Fruit fly (Drosophila melanogaster) whole organism, embryonic: ENCODE measurements around the gene CG10576.

Source experiments
- CG10366 ChIP-seq: fragments of 200-800 bp; sonication (Bioruptor generic); IDR thresholded peaks from 2 replicates; pipeline ENCODE4 v1.3.6; 2022; ENCODE audit warnings: missing biosample characterization, missing genetic modification characterization
- CG12299 ChIP-seq: fragments of 200-800 bp; sonication (Bioruptor generic); optimal IDR thresholded peaks from 2 replicates; lab custom pipeline; 2018; ENCODE audit warnings: missing biosample characterization, mild to moderate bottlenecking, missing genetic modification characterization
- CG13296 ChIP-seq: fragments of 200-800 bp; sonication (Bioruptor generic); optimal IDR thresholded peaks from 3 replicates; lab custom pipeline; 2018; ENCODE audit warnings: missing biosample characterization, mild to moderate bottlenecking, missing genetic modification characterization
- CG13424 ChIP-seq: fragments of 200-800 bp; sonication (Bioruptor generic); optimal IDR thresholded peaks from 2 replicates; lab custom pipeline; 2019; ENCODE audit warnings: missing biosample characterization, mild to moderate bottlenecking, missing genetic modification characterization, moderate library complexity
- CG15269 ChIP-seq: fragments of 200-800 bp; sonication (Bioruptor generic); optimal IDR thresholded peaks from 2 replicates; lab custom pipeline; 2018; ENCODE audit warnings: missing biosample characterization, mild to moderate bottlenecking, missing genetic modification characterization, moderate library complexity
- CG16815 ChIP-seq: fragments of 200-800 bp; sonication (Bioruptor generic); optimal IDR thresholded peaks from 3 replicates; lab custom pipeline; 2017; ENCODE audit warnings: missing biosample characterization, mild to moderate bottlenecking, missing genetic modification characterization
- CG17568 ChIP-seq: fragments of 200-800 bp; sonication (Bioruptor generic); optimal IDR thresholded peaks from 2 replicates; lab custom pipeline; 2018; ENCODE audit warnings: missing biosample characterization, mild to moderate bottlenecking, missing genetic modification characterization, moderate library complexity
- CG18262 ChIP-seq: fragments of 200-800 bp; optimal IDR thresholded peaks from 3 replicates; lab custom pipeline; 2019; ENCODE audit warnings: missing biosample characterization, mild to moderate bottlenecking, missing genetic modification characterization, moderate library complexity
- CG2875 ChIP-seq: fragments of 200-800 bp; sonication (Bioruptor generic); optimal IDR thresholded peaks from 2 replicates; lab custom pipeline; 2017; ENCODE audit warnings: missing biosample characterization, mild to moderate bottlenecking, missing genetic modification characterization, missing genetic modification reagents
- CG30403 ChIP-seq: fragments of 200-800 bp; sonication (Bioruptor generic); optimal IDR thresholded peaks from 3 replicates; lab custom pipeline; 2016; ENCODE audit warnings: missing biosample characterization, missing genetic modification characterization
- CG32767 ChIP-seq: fragments of 200-800 bp; sonication (Bioruptor generic); IDR thresholded peaks from 2 replicates; pipeline ENCODE4 v1.3.6; 2022; ENCODE audit warnings: missing biosample characterization, missing genetic modification characterization
- CG34422 ChIP-seq: fragments of 200-800 bp; sonication (Bioruptor generic); IDR thresholded peaks from 3 replicates; pipeline ENCODE4 v1.3.6; 2022; ENCODE audit warnings: missing biosample characterization, missing genetic modification characterization
- CG42726 ChIP-seq: fragments of 200-800 bp; sonication (Bioruptor generic); IDR thresholded peaks from 2 replicates; pipeline ENCODE4 v1.3.6; 2022; ENCODE audit warnings: missing biosample characterization, missing genetic modification characterization; ENCODE audit not compliant: partially characterized antibody
- CG4360 ChIP-seq: fragments of 200-800 bp; sonication (Bioruptor generic); IDR thresholded peaks from 2 replicates; pipeline ENCODE4 v1.3.6; 2022; ENCODE audit warnings: missing biosample characterization, missing genetic modification characterization
- CG4854 ChIP-seq: fragments of 200-800 bp; sonication (Bioruptor generic); optimal IDR thresholded peaks from 2 replicates; lab custom pipeline; 2016; ENCODE audit warnings: missing biosample characterization, missing genetic modification characterization, inconsistent platforms
- CG6254 ChIP-seq: fragments of 200-800 bp; sonication (Bioruptor generic); optimal IDR thresholded peaks from 3 replicates; lab custom pipeline; 2017; ENCODE audit warnings: mild to moderate bottlenecking, missing biosample characterization, missing genetic modification reagents, missing genetic modification characterization
- CG6683 ChIP-seq: fragments of 200-800 bp; sonication (Bioruptor generic); optimal IDR thresholded peaks from 2 replicates; lab custom pipeline; 2017; ENCODE audit warnings: missing biosample characterization, mild to moderate bottlenecking, missing genetic modification characterization, missing genetic modification reagents
- CG8359 ChIP-seq: fragments of 200-800 bp; sonication (Bioruptor generic); optimal IDR thresholded peaks from 2 replicates; lab custom pipeline; 2017; ENCODE audit warnings: missing biosample characterization, mild to moderate bottlenecking, missing genetic modification characterization, borderline replicate concordance
- CG8765 ChIP-seq: fragments of 200-800 bp; sonication (Bioruptor generic); IDR thresholded peaks from 2 replicates; pipeline ENCODE4 v1.3.6; 2022; ENCODE audit warnings: missing biosample characterization, missing genetic modification characterization
- CG9727 ChIP-seq: fragments of 200-800 bp; sonication (Bioruptor generic); optimal IDR thresholded peaks from 3 replicates; lab custom pipeline; 2017; ENCODE audit warnings: missing biosample characterization, mild to moderate bottlenecking, missing genetic modification characterization
- CrebB ChIP-seq: fragments of 200-800 bp; sonication (Bioruptor generic); optimal IDR thresholded peaks from 3 replicates; lab custom pipeline; 2018; ENCODE audit warnings: missing biosample characterization, mild to moderate bottlenecking, missing genetic modification characterization
- Dek ChIP-seq: fragments of 200-800 bp; sonication (Bioruptor generic); optimal IDR thresholded peaks from 3 replicates; lab custom pipeline; 2019; ENCODE audit warnings: missing biosample characterization, mild to moderate bottlenecking, missing genetic modification characterization, moderate library complexity
- Hsf ChIP-seq: fragments of 200-800 bp; sonication (Bioruptor generic); optimal IDR thresholded peaks from 3 replicates; lab custom pipeline; 2016; ENCODE audit warnings: missing biosample characterization, missing genetic modification characterization
- Meics ChIP-seq: fragments of 200-800 bp; sonication (Bioruptor generic); optimal IDR thresholded peaks from 2 replicates; lab custom pipeline; 2017; ENCODE audit warnings: missing biosample characterization, mild to moderate bottlenecking, missing genetic modification characterization
- NFAT ChIP-seq: fragments of 200-800 bp; sonication (Bioruptor generic); IDR thresholded peaks from 2 replicates; pipeline ENCODE4 v1.3.6; 2022; ENCODE audit warnings: missing biosample characterization, missing genetic modification characterization
- Nf-YA ChIP-seq: fragments of 200-800 bp; sonication (Bioruptor generic); IDR thresholded peaks from 2 replicates; pipeline ENCODE4 v1.3.6; 2022; ENCODE audit warnings: missing biosample characterization, missing genetic modification characterization
- Pdp1 ChIP-seq, 2 experiments: fragments of 200-800 bp; sonication (Bioruptor generic); optimal IDR thresholded peaks; 3 replicates each; lab custom pipeline; 2016; ENCODE audit warnings: missing biosample characterization in 2 of 2, missing genetic modification characterization in 2 of 2, mild to moderate bottlenecking in 1 of 2, moderate library complexity in 1 of 2
- Rfx ChIP-seq: fragments of 200-800 bp; sonication (Bioruptor generic); IDR thresholded peaks from 2 replicates; pipeline ENCODE4 v1.3.6; 2022; ENCODE audit warnings: missing biosample characterization, missing genetic modification characterization
- Side ChIP-seq: fragments of 200-800 bp; sonication (Bioruptor generic); optimal IDR thresholded peaks from 2 replicates; lab custom pipeline; 2016; ENCODE audit warnings: missing biosample characterization, missing genetic modification characterization
- ato ChIP-seq: fragments of 200-800 bp; sonication (Bioruptor generic); IDR thresholded peaks from 2 replicates; pipeline ENCODE4 v1.3.6; 2022; ENCODE audit warnings: missing biosample characterization, missing genetic modification characterization; ENCODE audit not compliant: partially characterized antibody
- bab2 ChIP-seq: fragments of 200-800 bp; sonication (Bioruptor generic); optimal IDR thresholded peaks from 2 replicates; lab custom pipeline; 2016; ENCODE audit warnings: missing biosample characterization, missing genetic modification characterization
- bcd ChIP-seq: fragments of 200-800 bp; sonication (Bioruptor generic); optimal IDR thresholded peaks from 2 replicates; lab custom pipeline; 2017; ENCODE audit warnings: missing biosample characterization, mild to moderate bottlenecking, missing genetic modification characterization
- bsh ChIP-seq, 2 experiments: fragments of 200-800 bp; sonication (Bioruptor generic); optimal IDR thresholded peaks; 2 replicates each; lab custom pipeline; 2017 to 2018; ENCODE audit warnings: mild to moderate bottlenecking in 2 of 2, missing biosample characterization in 2 of 2, missing genetic modification characterization in 2 of 2, moderate library complexity in 1 of 2
- cg ChIP-seq: fragments of 200-800 bp; sonication (Bioruptor generic); optimal IDR thresholded peaks from 3 replicates; lab custom pipeline; 2019; ENCODE audit warnings: missing biosample characterization, mild to moderate bottlenecking, missing genetic modification characterization, moderate library complexity
- chif ChIP-seq, 2 experiments: fragments of 200-800 bp; sonication (Bioruptor generic); optimal IDR thresholded peaks; 3 replicates each; lab custom pipeline; 2016; ENCODE audit warnings: missing biosample characterization in 2 of 2, missing genetic modification characterization in 2 of 2
- crol ChIP-seq: fragments of 200-800 bp; sonication (Bioruptor generic); IDR thresholded peaks from 2 replicates; pipeline ENCODE4 v1.3.6; 2022; ENCODE audit warnings: missing biosample characterization, missing genetic modification characterization
- dpn ChIP-seq, 2 experiments: fragments of 200-800 bp; sonication (Bioruptor generic); optimal IDR thresholded peaks; 3 replicates each; lab custom pipeline; 2016; ENCODE audit warnings: missing biosample characterization in 2 of 2, missing genetic modification characterization in 2 of 2
- emc ChIP-seq: fragments of 200-800 bp; sonication (Bioruptor generic); optimal IDR thresholded peaks from 2 replicates; lab custom pipeline; 2016; ENCODE audit warnings: missing biosample characterization, missing genetic modification characterization
- ewg ChIP-seq: fragments of 200-800 bp; sonication (Bioruptor generic); optimal IDR thresholded peaks from 3 replicates; lab custom pipeline; 2017; ENCODE audit warnings: mild to moderate bottlenecking, missing biosample characterization, missing genetic modification reagents, missing genetic modification characterization
- grau ChIP-seq: fragments of 200-800 bp; optimal IDR thresholded peaks from 3 replicates; lab custom pipeline; 2019; ENCODE audit warnings: missing biosample characterization, mild to moderate bottlenecking, missing genetic modification characterization, moderate library complexity
- gt ChIP-seq: fragments of 200-800 bp; sonication (Bioruptor generic); IDR thresholded peaks from 2 replicates; pipeline ENCODE4 v1.3.6; 2022; ENCODE audit warnings: missing biosample characterization, missing genetic modification characterization
- klu ChIP-seq: fragments of 200-800 bp; sonication (Bioruptor generic); IDR thresholded peaks from 2 replicates; pipeline ENCODE4 v1.3.6; 2022; ENCODE audit warnings: missing biosample characterization, missing genetic modification characterization
- mam ChIP-seq: fragments of 200-800 bp; sonication (Bioruptor generic); optimal IDR thresholded peaks from 3 replicates; lab custom pipeline; 2016; ENCODE audit warnings: missing biosample characterization, missing genetic modification characterization
- nom ChIP-seq: fragments of 200-800 bp; sonication (Bioruptor generic); optimal IDR thresholded peaks from 2 replicates; lab custom pipeline; 2017; ENCODE audit warnings: missing biosample characterization, missing genetic modification characterization, mild to moderate bottlenecking, moderate library complexity, missing genetic modification reagents
- otp ChIP-seq: fragments of 200-800 bp; sonication (Bioruptor generic); IDR thresholded peaks from 3 replicates; pipeline ENCODE4, ENCODE4 v1.3.6; 2022; ENCODE audit warnings: missing biosample characterization, missing genetic modification characterization
- row ChIP-seq: fragments of 200-800 bp; sonication (Bioruptor generic); IDR thresholded peaks from 3 replicates; pipeline ENCODE4 v1.3.6; 2022; ENCODE audit warnings: missing biosample characterization, missing genetic modification characterization
- run ChIP-seq: fragments of 200-800 bp; sonication (Bioruptor generic); optimal IDR thresholded peaks from 3 replicates; lab custom pipeline; 2018; ENCODE audit warnings: missing biosample characterization, mild to moderate bottlenecking, missing genetic modification characterization
- slbo ChIP-seq: fragments of 200-800 bp; sonication (Bioruptor generic); IDR thresholded peaks from 2 replicates; pipeline ENCODE4 v1.3.6; 2022; ENCODE audit warnings: missing biosample characterization, missing genetic modification characterization
- tgo ChIP-seq: fragments of 200-800 bp; sonication (Bioruptor generic); IDR thresholded peaks from 3 replicates; pipeline ENCODE4 v1.3.6; 2022; ENCODE audit warnings: missing biosample characterization, missing genetic modification characterization
- yki ChIP-seq: fragments of >200 bp; optimal IDR thresholded peaks from 3 replicates; lab custom pipeline; 2018

Gene CG10576

DNA sequence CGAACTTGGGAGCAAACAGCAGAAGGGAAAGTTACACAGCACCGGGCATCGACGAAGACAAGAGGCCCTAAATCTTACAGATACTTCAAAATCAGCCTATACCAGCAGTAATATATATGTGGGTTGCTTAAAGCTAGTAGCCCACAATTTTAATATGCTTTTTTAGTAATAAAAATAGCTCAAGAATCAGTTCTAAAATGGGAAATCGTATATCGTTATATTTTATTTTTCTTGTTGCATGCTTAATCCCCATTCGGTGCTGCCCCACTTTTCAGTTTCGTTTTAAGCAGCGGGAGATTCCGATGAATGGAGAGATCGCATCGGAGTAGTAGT is 42.6 kb upstream of the CG10576 start (continued):
- TF ChIP-seq CG13296 = peak; percentile 4
- TF ChIP-seq Pdp1 (GFP tag; optimal IDR thresholded peaks at IDR 0.05; lab: Kevin White, UChicago) = peak; percentile 4 to 43
- TF ChIP-seq Meics (GFP tag; lab: Kevin White, UChicago) = peak; percentile 25
- no peak for TF ChIP-seq CG2875 (GFP tag; lab: Kevin White, UChicago)
- TF ChIP-seq CG4854 (GFP tag; lab: Kevin White, UChicago) = no peak
- no peak for TF ChIP-seq CrebB
- TF ChIP-seq CG9727 (GFP tag; lab: Kevin White, UChicago) = peak; percentile 14
- TF ChIP-seq klu (GFP tag; lab: Robert Waterston, UW) = 0 out of 2 replicates have a peak, but pooled peaks have one; percentile 31
- TF ChIP-seq CG30403 (GFP tag; lab: Kevin White, UChicago) = peak; percentile 49
- no peak for TF ChIP-seq CG32767
- 0 out of 2 replicates have a peak, but pooled peaks have one; percentile 18 for TF ChIP-seq slbo (GFP tag; lab: Robert Waterston, UW)
- TF ChIP-seq grau (tag; lab: Kevin White, UChicago) = peak; percentile 39
- TF ChIP-seq Side = peak; percentile 10
- no peak for TF ChIP-seq CG17568 (GFP tag; lab: Kevin White, UChicago)
- peak; percentile 29 to 54 for TF ChIP-seq bsh (GFP tag; optimal IDR thresholded peaks at IDR 0.05; lab: Kevin White, UChicago)
- TF ChIP-seq CG13424 (tag; lab: Kevin White, UChicago) = peak; percentile 6
- no peak for TF ChIP-seq CG6254
- no peak for TF ChIP-seq CG42726 (GFP tag; lab: Robert Waterston, UW)
- peak; percentile 61 for TF ChIP-seq row
- peak; percentile 28 for TF ChIP-seq bcd (GFP tag; lab: Kevin White, UChicago)
- TF ChIP-seq CG8359 (GFP tag; lab: Kevin White, UChicago) = no peak
- peak; percentile 33 for TF ChIP-seq CG15269 (tag; lab: Kevin White, UChicago)
- TF ChIP-seq CG34422 (GFP tag; lab: Robert Waterston, UW) = no peak
- peak; percentile 35; the same call in 1 of the 3 replicates for TF ChIP-seq tgo (GFP tag; lab: Robert Waterston, UW)
- peak; percentile 56 for TF ChIP-seq Rfx
- TF ChIP-seq Dek (tag; lab: Kevin White, UChicago) = peak; percentile 8
- TF ChIP-seq, all 482 proteins: peak for 85

DNA sequence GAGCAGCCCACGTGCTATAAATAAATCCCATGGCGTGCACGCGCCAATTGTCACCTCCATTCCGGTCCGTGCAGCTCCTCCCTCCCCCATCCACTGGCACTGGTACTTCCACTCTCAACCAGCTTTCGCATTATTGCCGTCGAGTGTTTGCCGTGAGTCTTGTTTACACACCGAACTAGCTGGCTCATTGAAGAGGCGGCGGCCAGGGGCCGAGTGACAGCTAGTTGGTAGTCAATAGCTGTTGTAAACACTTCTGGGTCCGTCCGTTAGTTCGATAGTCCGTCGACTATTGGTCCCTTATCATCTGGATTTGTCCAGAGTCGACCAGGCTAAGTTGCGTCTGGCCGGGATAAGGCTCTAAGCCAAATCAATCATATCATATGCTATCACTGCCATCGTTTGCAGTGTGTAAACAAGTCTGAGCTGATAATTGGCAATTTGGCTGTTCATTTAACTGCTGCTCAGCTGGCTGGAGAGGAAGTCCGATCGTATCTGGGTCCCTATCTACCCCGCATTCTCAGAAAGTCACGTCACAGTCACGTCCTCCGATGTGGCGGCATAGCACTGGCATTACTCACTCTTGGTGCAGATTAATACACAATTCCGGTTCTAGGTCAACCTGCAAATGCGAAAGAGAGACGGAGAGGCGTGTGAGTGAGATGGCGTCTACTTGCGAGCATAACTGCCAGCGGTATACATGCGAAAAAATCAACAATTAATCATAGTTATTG is 42.0 kb upstream of the CG10576 start:
- TF ChIP-seq CG4360 (GFP tag; lab: Robert Waterston, UW) = 0 out of 2 replicates have a peak, but pooled peaks have one; percentile 10
- TF ChIP-seq CG16815 (GFP tag; lab: Kevin White, UChicago) = no peak
- TF ChIP-seq otp = no peak
- no peak for TF ChIP-seq CG6683 (GFP tag; lab: Kevin White, UChicago)
- no peak for TF ChIP-seq mam (GFP tag; lab: Kevin White, UChicago)
- no peak for TF ChIP-seq ewg (GFP tag; lab: Kevin White, UChicago)
- no peak for TF ChIP-seq yki (lab: Kevin White, UChicago)
- TF ChIP-seq CG12299 = no peak
- TF ChIP-seq cg (GFP tag; lab: Kevin White, UChicago) = no peak
- peak; percentile 42 for TF ChIP-seq nom (GFP tag; lab: Kevin White, UChicago)
- no peak for TF ChIP-seq bab2 (GFP tag; lab: Kevin White, UChicago)
- TF ChIP-seq emc (GFP tag; lab: Kevin White, UChicago) = no peak
- no peak for TF ChIP-seq Nf-YA
- peak in 1 of 2 experiments; percentile 10 for TF ChIP-seq dpn (GFP tag; optimal IDR thresholded peaks at IDR 0.05; lab: Kevin White, UChicago)
- no peak for TF ChIP-seq ato (GFP tag; lab: Robert Waterston, UW)
- no peak for TF ChIP-seq CG8765 (GFP tag; lab: Robert Waterston, UW)
- TF ChIP-seq NFAT (GFP tag; lab: Robert Waterston, UW) = no peak
- TF ChIP-seq CG10366 (GFP tag; lab: Robert Waterston, UW) = no peak
- TF ChIP-seq Hsf (GFP tag; lab: Kevin White, UChicago) = no peak
- TF ChIP-seq CG4854 (GFP tag; lab: Kevin White, UChicago) = no peak
- TF ChIP-seq gt (GFP tag; lab: Robert Waterston, UW) = no peak
- no peak for TF ChIP-seq chif (GFP tag; optimal IDR thresholded peaks at IDR 0.05; lab: Kevin White, UChicago)
- TF ChIP-seq run (tag; lab: Kevin White, UChicago) = no peak
- TF ChIP-seq crol = peak; percentile 37; the same call in 1 of the 2 replicates
- no peak for TF ChIP-seq CG18262 (tag; lab: Kevin White, UChicago)
